Worm (Caenorhabditis elegans) whole organism, mixed stage, embryonic: ENCODE results near the gene ndx-6.

Experiments
- ceh-83 ChIP-seq: fragments of 200-800 bp; sonication (Bioruptor generic); optimal IDR thresholded peaks from 2 replicates; lab custom pipeline; 2018; ENCODE audit warnings: mild to moderate bottlenecking, missing genetic modification characterization, missing compliant biosample characterization
- elt-3 ChIP-seq: fragments of 150-350 bp; optimal IDR thresholded peaks from 2 replicates; lab custom pipeline; 2014; ENCODE audit warnings: missing biosample characterization, missing genetic modification characterization
- lin-13 ChIP-seq: fragments of 150-350 bp; optimal IDR thresholded peaks from 2 replicates; lab custom pipeline; 2014; ENCODE audit warnings: missing biosample characterization, missing genetic modification characterization
- lsy-2 ChIP-seq: fragments of 150-350 bp; optimal IDR thresholded peaks from 2 replicates; lab custom pipeline; 2014; ENCODE audit warnings: missing biosample characterization, missing genetic modification characterization
- mep-1 ChIP-seq: fragments of 150-350 bp; optimal IDR thresholded peaks from 2 replicates; lab custom pipeline; 2017; ENCODE audit warnings: missing biosample characterization, missing genetic modification reagents, missing genetic modification characterization, inconsistent platforms
- nhr-12 ChIP-seq: fragments of 150-350 bp; optimal IDR thresholded peaks from 2 replicates; lab custom pipeline; 2014; ENCODE audit warnings: missing biosample characterization, missing genetic modification characterization
- nhr-237 ChIP-seq: fragments of 150-350 bp; optimal IDR thresholded peaks from 2 replicates; lab custom pipeline; 2014; ENCODE audit warnings: missing biosample characterization, missing genetic modification characterization
- nhr-28 ChIP-seq: fragments of 150-350 bp; optimal IDR thresholded peaks from 2 replicates; lab custom pipeline; 2014; ENCODE audit warnings: missing biosample characterization, missing genetic modification characterization
- pha-4 ChIP-seq: fragments of 150-350 bp; optimal IDR thresholded peaks from 2 replicates; lab custom pipeline; 2018; ENCODE audit warnings: missing biosample characterization, missing genetic modification reagents, missing genetic modification characterization
- tbx-8 ChIP-seq: fragments of 200-800 bp; sonication (Bioruptor generic); optimal IDR thresholded peaks from 2 replicates; lab custom pipeline; 2018; ENCODE audit warnings: mild to moderate bottlenecking, missing genetic modification characterization, moderate library complexity, missing compliant biosample characterization
- unc-39 ChIP-seq: fragments of 150-350 bp; optimal IDR thresholded peaks from 2 replicates; lab custom pipeline; 2014; ENCODE audit warnings: missing biosample characterization, missing genetic modification characterization
- unc-62 ChIP-seq: fragments of 150-350 bp; optimal IDR thresholded peaks from 2 replicates; lab custom pipeline; 2014; ENCODE audit warnings: missing biosample characterization, missing genetic modification reagents, missing genetic modification characterization
- ztf-11 ChIP-seq: fragments of 150-350 bp; optimal IDR thresholded peaks from 2 replicates; lab custom pipeline; 2014; ENCODE audit warnings: missing biosample characterization, missing genetic modification characterization

DNA sequence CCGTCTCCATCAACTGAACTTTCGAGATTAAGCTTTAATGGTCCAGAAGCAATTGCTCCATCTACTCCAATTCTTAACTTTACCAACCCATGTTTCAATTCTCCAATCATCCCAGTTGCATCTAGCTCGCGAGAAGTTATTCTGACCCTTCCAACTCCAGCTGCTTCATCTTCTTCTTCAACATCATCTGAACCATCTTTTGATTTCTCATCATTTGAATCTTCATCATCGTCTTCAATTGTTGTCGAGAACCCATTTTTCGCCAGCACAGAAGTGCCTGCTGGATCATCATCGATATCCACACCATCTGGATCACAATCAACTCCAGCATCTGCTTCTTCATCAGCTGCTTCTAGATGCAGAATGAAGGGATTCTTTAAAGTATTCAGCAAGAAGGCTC is 50.1 kb downstream of the ndx-6 start:
- TF ChIP-seq unc-39 (tag; lab: Kevin White, UChicago): no peak
- TF ChIP-seq elt-3: no peak
- no peak for TF ChIP-seq tbx-8 (GFP tag; lab: Kevin White, UChicago)
- TF ChIP-seq nhr-12 (tag; lab: Kevin White, UChicago): no peak
- no peak for TF ChIP-seq nhr-237 (tag; lab: Kevin White, UChicago)
- TF ChIP-seq mep-1 (tag; lab: Kevin White, UChicago): no peak
- TF ChIP-seq lsy-2 (tag; lab: Kevin White, UChicago): no peak
- TF ChIP-seq ceh-83 (GFP tag; lab: Kevin White, UChicago): no peak
- TF ChIP-seq pha-4 (tag; lab: Kevin White, UChicago): no peak
- TF ChIP-seq ztf-11 (tag; lab: Kevin White, UChicago): no peak
- TF ChIP-seq lin-13 (tag; lab: Kevin White, UChicago): no peak
- TF ChIP-seq unc-62 (GFP tag; lab: Kevin White, UChicago): no peak
- no peak for TF ChIP-seq nhr-28 (tag; lab: Kevin White, UChicago)
